Worm (Caenorhabditis elegans): ENCODE data around the gene B0238.12.

Gene B0238.12

DNA sequence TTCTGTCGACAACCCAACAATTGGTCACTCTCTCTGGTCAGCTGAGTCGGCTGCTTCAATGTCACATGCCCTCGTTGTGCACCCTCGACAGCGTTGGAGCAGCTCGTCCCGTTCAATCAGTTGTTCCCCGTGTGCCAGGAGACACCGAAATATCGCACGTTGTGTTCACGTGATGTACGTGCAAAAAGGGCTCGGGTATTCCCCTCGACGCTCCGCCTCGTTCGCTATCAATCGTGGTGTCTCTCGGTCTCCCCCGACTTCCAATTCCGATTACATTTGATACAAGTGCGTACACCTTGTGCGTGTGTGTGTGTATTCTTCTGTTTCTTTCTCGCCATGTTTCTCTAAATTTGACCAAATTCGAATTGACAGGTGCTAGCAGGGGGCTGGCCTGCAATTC lies 5.8 kb downstream of the B0238.12 start (continued):
- TF ChIP-seq ceh-40 (GFP tag; IDR thresholded peaks at IDR 0.05) (no peak), ztf-18 (tag; optimal IDR thresholded peaks at IDR 0.05) (peak; percentile 38), gei-17 (GFP tag; optimal IDR thresholded peaks at IDR 0.05) (peak; percentile 41), F23B12.7 (tag; optimal IDR thresholded peaks at IDR 0.05; ENCODE audit: insufficient read depth) (no peak), lsy-27 (tag; optimal IDR thresholded peaks at IDR 0.05; ENCODE audit: borderline replicate concordance, insufficient read depth) (no peak), bed-2 (GFP tag; IDR thresholded peaks at IDR 0.05) (no peak), dpl-1 (GFP tag; optimal IDR thresholded peaks at IDR 0.05) (no peak), Y56A3A.18 (GFP tag; IDR thresholded peaks at IDR 0.05) (no peak), lin-26 (GFP tag; IDR thresholded peaks at IDR 0.05) (peak; percentile 71), attf-3 (GFP tag; conservative IDR thresholded peaks at IDR 0.05) (no peak), F33H1.4 (GFP tag; IDR thresholded peaks at IDR 0.05) (no peak), him-1 (tag; optimal IDR thresholded peaks at IDR 0.05) (no peak), pha-4 (tag; optimal IDR thresholded peaks at IDR 0.05) (no peak), F52B5.7 (tag; optimal IDR thresholded peaks at IDR 0.05) (peak; percentile 11), dpff-1 (tag; optimal IDR thresholded peaks at IDR 0.05) (no peak), mcd-1 (GFP tag; IDR thresholded peaks at IDR 0.05) (peak; percentile 76), C06A6.2 (GFP tag; conservative IDR thresholded peaks at IDR 0.05) (0 out of 2 replicates have a peak, but pooled peaks have one; percentile 14), attf-5 (GFP tag; optimal IDR thresholded peaks at IDR 0.05) (peak; percentile 64), Y67H2A.10 (GFP tag; conservative IDR thresholded peaks at IDR 0.05) (no peak), F57A8.1 (GFP tag; optimal IDR thresholded peaks at IDR 0.05) (no peak), ztf-26 (tag; optimal IDR thresholded peaks at IDR 0.05) (no peak)

DNA sequence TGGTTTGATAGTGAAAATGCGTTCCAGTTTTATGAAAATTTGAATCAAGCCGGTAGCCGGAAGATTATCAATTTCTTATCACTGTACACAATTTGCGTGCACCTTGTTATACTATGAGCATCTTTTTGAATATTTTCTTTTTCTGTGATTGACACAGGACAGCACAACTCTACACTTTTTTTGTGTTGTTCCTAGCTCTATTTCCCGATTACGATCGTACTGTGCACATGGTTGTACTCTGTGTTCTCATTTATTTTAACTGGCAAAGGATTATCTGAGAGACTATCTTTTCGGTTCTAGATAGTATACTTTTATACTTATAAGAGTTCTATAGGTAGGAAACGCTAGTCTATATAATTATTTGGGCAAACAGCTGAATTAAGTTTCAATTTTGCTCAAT lies 6.4 kb downstream of the B0238.12 start:
- TF ChIP-seq chd-7 (tag; optimal IDR thresholded peaks at IDR 0.05): no peak

DNA sequence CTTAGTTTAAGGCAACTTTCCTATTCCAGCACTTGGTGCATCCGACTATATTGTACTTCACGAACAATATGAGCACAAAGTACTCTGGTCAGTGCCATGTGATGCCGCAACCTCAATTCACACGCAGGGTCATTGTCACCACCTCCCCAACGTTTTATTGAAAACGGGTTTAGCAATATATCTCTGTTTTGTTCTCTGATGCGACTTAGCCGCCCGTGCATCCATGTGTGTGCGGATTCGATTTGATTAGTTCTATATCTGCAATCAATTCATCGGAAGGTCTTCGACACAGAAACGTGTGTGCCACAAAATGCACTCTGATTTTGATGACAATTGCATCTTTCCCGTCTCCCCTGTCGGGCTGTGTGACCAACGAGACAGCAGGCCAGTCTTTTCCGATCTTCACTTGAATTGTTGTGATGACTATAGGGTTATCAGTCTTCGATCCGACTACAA lies 7.0 kb downstream of the B0238.12 start:
- TF ChIP-seq ztf-22 (GFP tag; optimal IDR thresholded peaks at IDR 0.05): peak; percentile 1
- peak; percentile 34 for TF ChIP-seq ztf-3 (GFP tag; optimal IDR thresholded peaks at IDR 0.05)
- TF ChIP-seq C06A6.2 (GFP tag; conservative IDR thresholded peaks at IDR 0.05): no peak
- peak; percentile 34; the same call in 1 of the 2 replicates for TF ChIP-seq pbrm-1 (GFP tag; IDR thresholded peaks at IDR 0.05)

DNA sequence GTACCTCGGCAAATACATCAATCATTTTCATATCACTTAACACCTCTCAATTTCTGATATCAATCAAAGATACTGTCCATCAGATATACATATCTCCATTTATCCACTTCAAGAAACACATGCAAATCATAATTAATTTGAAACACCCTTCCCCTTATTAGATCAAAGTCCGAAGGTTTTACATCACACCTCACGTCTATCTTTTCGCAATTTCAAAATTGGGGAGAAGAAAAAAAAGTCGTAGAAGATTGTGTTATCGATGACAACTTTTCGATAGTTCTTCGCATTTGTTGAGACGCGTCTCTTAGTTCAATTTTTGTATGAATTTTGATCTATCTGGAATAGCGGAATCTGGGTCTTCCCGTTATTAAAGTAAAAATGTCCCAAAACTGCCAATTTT lies 7.6 kb downstream of the B0238.12 start:
- TF ChIP-seq nhr-90 (tag; optimal IDR thresholded peaks at IDR 0.05) (no peak), ZK185.1 (tag; optimal IDR thresholded peaks at IDR 0.05; ENCODE audit: poor library complexity, severe bottlenecking) (peak; percentile 32), athp-1 (tag; optimal IDR thresholded peaks at IDR 0.05) (no peak), rcor-1 (GFP tag; IDR thresholded peaks at IDR 0.05) (peak; percentile 31; the same call in 1 of the 2 replicates), dpff-1 (tag; optimal IDR thresholded peaks at IDR 0.05) (no peak), egrh-3 (GFP tag; IDR thresholded peaks at IDR 0.05) (no peak), lir-1 (GFP tag; conservative IDR thresholded peaks at IDR 0.05) (no peak), cebp-1 (GFP tag; IDR thresholded peaks at IDR 0.05) (no peak), cebp-1 (tag; optimal IDR thresholded peaks at IDR 0.05) (peak; percentile 2), nhr-80 (tag; optimal IDR thresholded peaks at IDR 0.05) (peak; percentile 24), C06A6.2 (GFP tag; conservative IDR thresholded peaks at IDR 0.05) (no peak), T26A5.8 (tag; optimal IDR thresholded peaks at IDR 0.05) (no peak), lin-40 (tag; optimal IDR thresholded peaks at IDR 0.05) (no peak)
